Fruit fly (Drosophila melanogaster) whole organism, embryonic: Measurements from ENCODE around the gene CG14362.

ENCODE experiments used
- B-H2 ChIP-seq: fragments of 200-800 bp; sonication (Bioruptor generic); optimal IDR thresholded peaks from 2 replicates; lab custom pipeline; 2018; ENCODE audit warnings: missing biosample characterization, mild to moderate bottlenecking, missing genetic modification characterization
- BEAF-32 ChIP-seq: fragments of 200-800 bp; sonication (Bioruptor generic); optimal IDR thresholded peaks from 3 replicates; lab custom pipeline; 2017; ENCODE audit warnings: missing biosample characterization, missing genetic modification characterization, mild to moderate bottlenecking, moderate library complexity, missing genetic modification reagents
- Blimp-1 ChIP-seq: fragments of 200-800 bp; sonication (Bioruptor generic); optimal IDR thresholded peaks from 3 replicates; lab custom pipeline; 2018; ENCODE audit warnings: missing biosample characterization, missing genetic modification characterization, mild to moderate bottlenecking, moderate library complexity, missing genetic modification reagents
- CG10209 ChIP-seq: fragments of 200-800 bp; sonication (Bioruptor generic); optimal IDR thresholded peaks from 3 replicates; lab custom pipeline; 2017; ENCODE audit warnings: missing biosample characterization, mild to moderate bottlenecking, missing genetic modification characterization, missing genetic modification reagents
- CG10654 ChIP-seq: fragments of 200-800 bp; sonication (Bioruptor generic); optimal IDR thresholded peaks from 2 replicates; lab custom pipeline; 2016; ENCODE audit warnings: missing biosample characterization, missing genetic modification characterization
- CG11504 ChIP-seq: fragments of 200-800 bp; sonication (Bioruptor generic); optimal IDR thresholded peaks from 3 replicates; lab custom pipeline; 2019; ENCODE audit warnings: missing biosample characterization, mild to moderate bottlenecking, missing genetic modification characterization, moderate library complexity
- CG13123 ChIP-seq: fragments of 200-800 bp; sonication (Bioruptor generic); optimal IDR thresholded peaks from 2 replicates; lab custom pipeline; 2016; ENCODE audit warnings: missing biosample characterization, missing genetic modification characterization
- CG14710 ChIP-seq: fragments of 200-800 bp; sonication (Bioruptor generic); optimal IDR thresholded peaks from 3 replicates; lab custom pipeline; 2019; ENCODE audit warnings: missing biosample characterization, mild to moderate bottlenecking, missing genetic modification characterization, moderate library complexity
- CG15696 ChIP-seq: fragments of 200-800 bp; sonication (Bioruptor generic); optimal IDR thresholded peaks from 2 replicates; lab custom pipeline; 2019; ENCODE audit warnings: missing biosample characterization, mild to moderate bottlenecking, missing genetic modification characterization, moderate library complexity
- CG1602 ChIP-seq: fragments of 200-800 bp; sonication (Bioruptor generic); optimal IDR thresholded peaks from 3 replicates; lab custom pipeline; 2016; ENCODE audit warnings: missing biosample characterization, missing genetic modification characterization
- CG17186 ChIP-seq: fragments of 200-800 bp; sonication (Bioruptor generic); optimal IDR thresholded peaks from 3 replicates; lab custom pipeline; 2017; ENCODE audit warnings: missing biosample characterization, missing genetic modification reagents, missing genetic modification characterization
- CG17612 ChIP-seq: fragments of 200-800 bp; sonication (Bioruptor generic); IDR thresholded peaks from 2 replicates; pipeline ENCODE4 v1.3.6; 2022; ENCODE audit warnings: missing biosample characterization, missing genetic modification characterization
- CG18619 ChIP-seq: fragments of 200-800 bp; sonication (Bioruptor generic); optimal IDR thresholded peaks from 3 replicates; lab custom pipeline; 2017; ENCODE audit warnings: missing biosample characterization, mild to moderate bottlenecking, missing genetic modification characterization
- CG2202 ChIP-seq: fragments of 200-800 bp; sonication (Bioruptor generic); optimal IDR thresholded peaks from 2 replicates; lab custom pipeline; 2018; ENCODE audit warnings: missing biosample characterization, mild to moderate bottlenecking, missing genetic modification characterization
- CG2712 ChIP-seq: fragments of 200-800 bp; optimal IDR thresholded peaks from 3 replicates; lab custom pipeline; 2019; ENCODE audit warnings: missing biosample characterization, mild to moderate bottlenecking, missing genetic modification characterization, moderate library complexity
- CG7745 ChIP-seq: fragments of 200-800 bp; sonication (Bioruptor generic); optimal IDR thresholded peaks from 2 replicates; lab custom pipeline; 2018; ENCODE audit warnings: missing biosample characterization, mild to moderate bottlenecking, missing genetic modification characterization, moderate library complexity
- CG7839 ChIP-seq: fragments of 200-800 bp; sonication (Bioruptor generic); optimal IDR thresholded peaks from 3 replicates; lab custom pipeline; 2018; ENCODE audit warnings: missing biosample characterization, mild to moderate bottlenecking, missing genetic modification characterization, moderate library complexity
- Deaf1 ChIP-seq: fragments of 200-800 bp; optimal IDR thresholded peaks from 3 replicates; lab custom pipeline; 2019; ENCODE audit warnings: missing biosample characterization, mild to moderate bottlenecking, missing genetic modification characterization, moderate library complexity
- Eip74EF ChIP-seq, 2 experiments: fragments of 200-800 bp in 1 of 2; fragments of >200 bp in 1 of 2; sonication (Bioruptor generic) in 1 of 2; optimal IDR thresholded peaks; 2 replicates each; lab custom pipeline; 2017 to 2019; ENCODE audit warnings: missing biosample characterization in 2 of 2, missing genetic modification characterization in 2 of 2, mild to moderate bottlenecking in 1 of 2, moderate library complexity in 1 of 2
- Hmx ChIP-seq: fragments of 200-800 bp; sonication (Bioruptor generic); optimal IDR thresholded peaks from 2 replicates; lab custom pipeline; 2016; ENCODE audit warnings: missing biosample characterization, missing genetic modification characterization
- Nf-YA ChIP-seq: fragments of 200-800 bp; sonication (Bioruptor generic); IDR thresholded peaks from 2 replicates; pipeline ENCODE4 v1.3.6; 2022; ENCODE audit warnings: missing biosample characterization, missing genetic modification characterization
- Sry-β ChIP-seq: fragments of 200-800 bp; sonication (Bioruptor generic); optimal IDR thresholded peaks from 2 replicates; lab custom pipeline; 2018; ENCODE audit warnings: missing biosample characterization, mild to moderate bottlenecking, missing genetic modification characterization, moderate library complexity
- chinmo ChIP-seq: fragments of 200-800 bp; sonication (Bioruptor generic); IDR thresholded peaks from 4 replicates; pipeline ENCODE4 v1.3.6; 2022; ENCODE audit warnings: missing biosample characterization, missing genetic modification characterization; ENCODE audit not compliant: partially characterized antibody
- exex ChIP-seq: fragments of 200-800 bp; sonication (Bioruptor generic); optimal IDR thresholded peaks from 4 replicates; lab custom pipeline; 2018; ENCODE audit warnings: missing biosample characterization, mild to moderate bottlenecking, missing genetic modification characterization, moderate library complexity
- fd96Cb ChIP-seq: fragments of 200-800 bp; sonication (Bioruptor generic); optimal IDR thresholded peaks from 2 replicates; lab custom pipeline; 2018; ENCODE audit warnings: missing biosample characterization, mild to moderate bottlenecking, missing genetic modification characterization, moderate library complexity
- her ChIP-seq: fragments of 200-800 bp; sonication (Bioruptor generic); optimal IDR thresholded peaks from 2 replicates; lab custom pipeline; 2016; ENCODE audit warnings: missing biosample characterization, missing genetic modification characterization
- kay ChIP-seq: fragments of 200-800 bp; sonication (Bioruptor generic); optimal IDR thresholded peaks from 2 replicates; lab custom pipeline; 2016; ENCODE audit warnings: missing biosample characterization, missing genetic modification characterization
- lola ChIP-seq, 3 experiments: fragments of >200 bp in 2 of 3; fragments of 200-800 bp in 1 of 3; sonication (Bioruptor generic) in 1 of 3; optimal IDR thresholded peaks; 2 replicates each; lab custom pipeline; 2017 to 2019; ENCODE audit warnings: missing biosample characterization in 3 of 3, missing genetic modification characterization in 3 of 3, mild to moderate bottlenecking in 1 of 3, moderate library complexity in 1 of 3
- lov ChIP-seq, 2 experiments: fragments of 200-800 bp in 1 of 2; fragments of >200 bp in 1 of 2; sonication (Bioruptor generic) in 1 of 2; IDR thresholded peaks in 1 of 2; optimal IDR thresholded peaks in 1 of 2; 2 replicates in 1 of 2; 3 replicates in 1 of 2; pipeline versions ENCODE4 v1.3.6 to Lab custom; 2017 to 2022; ENCODE audit warnings: missing biosample characterization in 1 of 2, missing genetic modification characterization in 1 of 2
- mam ChIP-seq: fragments of 200-800 bp; sonication (Bioruptor generic); optimal IDR thresholded peaks from 3 replicates; lab custom pipeline; 2016; ENCODE audit warnings: missing biosample characterization, missing genetic modification characterization
- nmo ChIP-seq: fragments of 200-800 bp; sonication (Bioruptor generic); optimal IDR thresholded peaks from 2 replicates; lab custom pipeline; 2018; ENCODE audit warnings: missing biosample characterization, mild to moderate bottlenecking, missing genetic modification characterization, moderate library complexity
- phol ChIP-seq: fragments of 200-800 bp; sonication (Bioruptor generic); optimal IDR thresholded peaks from 3 replicates; lab custom pipeline; 2018; ENCODE audit warnings: missing biosample characterization, mild to moderate bottlenecking, missing genetic modification characterization, moderate library complexity
- pita ChIP-seq: fragments of 200-800 bp; sonication (Bioruptor generic); optimal IDR thresholded peaks from 2 replicates; lab custom pipeline; 2017; ENCODE audit warnings: missing biosample characterization, mild to moderate bottlenecking, missing genetic modification characterization
- pum ChIP-seq: fragments of 200-800 bp; sonication (Bioruptor generic); optimal IDR thresholded peaks from 2 replicates; lab custom pipeline; 2016; ENCODE audit warnings: missing biosample characterization, missing genetic modification characterization
- sisA ChIP-seq: fragments of 200-800 bp; sonication (Bioruptor generic); IDR thresholded peaks from 2 replicates; pipeline ENCODE4 v1.3.6; 2022; ENCODE audit warnings: missing biosample characterization, missing genetic modification characterization
- slp2 ChIP-seq: fragments of 200-800 bp; sonication (Bioruptor generic); optimal IDR thresholded peaks from 2 replicates; lab custom pipeline; 2016; ENCODE audit warnings: missing biosample characterization, missing genetic modification characterization
- tin ChIP-seq: fragments of 200-800 bp; sonication (Bioruptor generic); optimal IDR thresholded peaks from 3 replicates; lab custom pipeline; 2016; ENCODE audit warnings: missing biosample characterization, missing genetic modification characterization
- trem ChIP-seq: fragments of 200-800 bp; optimal IDR thresholded peaks from 3 replicates; lab custom pipeline; 2019; ENCODE audit warnings: missing biosample characterization, mild to moderate bottlenecking, missing genetic modification characterization, moderate library complexity
- unpg ChIP-seq: fragments of 200-800 bp; sonication (Bioruptor generic); optimal IDR thresholded peaks from 3 replicates; lab custom pipeline; 2018; ENCODE audit warnings: missing biosample characterization, mild to moderate bottlenecking, missing genetic modification characterization, moderate library complexity
- z ChIP-seq: fragments of 200-800 bp; sonication (Bioruptor generic); IDR thresholded peaks from 3 replicates; pipeline ENCODE4 v1.3.6; 2022; ENCODE audit warnings: missing biosample characterization, missing genetic modification characterization
- zfh1 ChIP-seq: fragments of 200-800 bp; sonication (Bioruptor generic); IDR thresholded peaks from 3 replicates; pipeline ENCODE4 v1.3.6; 2022; ENCODE audit warnings: missing biosample characterization, missing genetic modification characterization

The CG14362 gene

DNA sequence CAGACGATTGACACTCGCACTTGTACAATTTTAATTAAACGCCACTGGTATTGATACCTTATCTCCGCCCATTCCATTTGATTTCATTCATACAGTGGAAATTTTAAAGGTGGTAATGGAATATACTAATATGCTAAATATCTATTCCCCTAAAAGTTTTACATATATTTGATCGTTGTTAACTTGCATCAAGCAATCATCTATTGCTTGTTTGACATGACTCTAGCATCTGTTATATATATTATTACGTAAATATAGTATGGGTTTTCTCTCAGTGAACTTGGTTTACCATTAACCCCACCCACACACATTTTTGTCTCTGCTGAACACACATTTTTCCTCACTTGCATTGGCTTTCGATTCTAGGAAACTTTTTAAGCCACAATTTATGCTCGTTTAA lies 33.1 kb upstream of the CG14362 start (continued):
- peak; percentile 18 for TF ChIP-seq nmo (GFP tag; lab: Kevin White, UChicago)
- no peak for TF ChIP-seq CG2202 (tag; lab: Kevin White, UChicago)
- TF ChIP-seq mam (GFP tag; lab: Kevin White, UChicago): no peak
- no peak for TF ChIP-seq CG17186
- no peak for TF ChIP-seq Sry-β
- no peak for TF ChIP-seq sisA (GFP tag; lab: Robert Waterston, UW)
- TF ChIP-seq CG14710 (tag; lab: Kevin White, UChicago): peak; percentile 5
- peak; percentile 44 for TF ChIP-seq CG2712
- TF ChIP-seq Blimp-1 (GFP tag; lab: Kevin White, UChicago): peak; percentile 24
- no peak for TF ChIP-seq BEAF-32 (GFP tag; lab: Kevin White, UChicago)
- no peak for TF ChIP-seq slp2 (GFP tag; lab: Kevin White, UChicago)
- TF ChIP-seq CG18619: no peak
- TF ChIP-seq CG1602 (GFP tag; lab: Kevin White, UChicago): no peak
- 0 out of 3 replicates have a peak, but pooled peaks have one; percentile 43 for TF ChIP-seq zfh1
- no peak for TF ChIP-seq z (GFP tag; lab: Robert Waterston, UW)
- peak; percentile 23 for TF ChIP-seq unpg (GFP tag; lab: Kevin White, UChicago)
- peak; percentile 23 for TF ChIP-seq CG11504 (tag; lab: Kevin White, UChicago)
- no peak for TF ChIP-seq lov (optimal IDR thresholded peaks at IDR 0.05; lab: Kevin White, UChicago)
- TF ChIP-seq lov (GFP tag; IDR thresholded peaks at IDR 0.05; lab: Robert Waterston, UW): no peak
- no peak for TF ChIP-seq CG7745 (tag; lab: Kevin White, UChicago)
- no peak for TF ChIP-seq chinmo (GFP tag; lab: Robert Waterston, UW)
- no peak for TF ChIP-seq Eip74EF (GFP tag; optimal IDR thresholded peaks at IDR 0.05; lab: Kevin White, UChicago)
- no peak for TF ChIP-seq CG13123 (GFP tag; lab: Kevin White, UChicago)
- no peak for TF ChIP-seq her (GFP tag; lab: Kevin White, UChicago)
- TF ChIP-seq kay (GFP tag; lab: Kevin White, UChicago): no peak
- TF ChIP-seq B-H2 (GFP tag; lab: Kevin White, UChicago): no peak
- TF ChIP-seq phol (tag; lab: Kevin White, UChicago): peak; percentile 19
- no peak for TF ChIP-seq Hmx (GFP tag; lab: Kevin White, UChicago)
- TF ChIP-seq fd96Cb: no peak
- TF ChIP-seq lola (GFP tag; optimal IDR thresholded peaks at IDR 0.05; lab: Kevin White, UChicago): peak in 1 of 3 experiments; percentile 25
- TF ChIP-seq tin: no peak
- TF ChIP-seq CG7839 (tag; lab: Kevin White, UChicago): peak; percentile 18
- no peak for TF ChIP-seq CG17612 (GFP tag; lab: Robert Waterston, UW)
- no peak for TF ChIP-seq CG10654 (GFP tag; lab: Kevin White, UChicago)
- no peak for TF ChIP-seq pita (GFP tag; lab: Kevin White, UChicago)
- no peak for TF ChIP-seq Deaf1 (tag; lab: Kevin White, UChicago)
- TF ChIP-seq pum (GFP tag; lab: Kevin White, UChicago): no peak
- TF ChIP-seq exex (tag; lab: Kevin White, UChicago): no peak
- TF ChIP-seq CG10209 (GFP tag; lab: Kevin White, UChicago): no peak
- TF ChIP-seq trem (tag; lab: Kevin White, UChicago): no peak
- no peak for TF ChIP-seq Nf-YA (GFP tag; lab: Robert Waterston, UW)
- no peak for TF ChIP-seq CG15696
